Worm (Caenorhabditis elegans) whole organism, L2 larva: Measurements from ENCODE around the gene tmed-1.

Experiments
- C34F6.9 ChIP-seq: fragments of 150-350 bp; optimal IDR thresholded peaks from 2 replicates; lab custom pipeline; 2014; ENCODE audit warnings: missing biosample characterization, missing genetic modification characterization
- F13H6.1 ChIP-seq: sonication (generic microtip); optimal IDR thresholded peaks from 2 replicates; lab custom pipeline; 2016; ENCODE audit warnings: missing genetic modification characterization, missing compliant biosample characterization
- R02D3.7 ChIP-seq: fragments of 150-350 bp; optimal IDR thresholded peaks from 2 replicates; lab custom pipeline; 2014; ENCODE audit warnings: missing biosample characterization, missing genetic modification characterization
- Y55F3AM.14 ChIP-seq: fragments of 200-800 bp; sonication (Bioruptor generic); optimal IDR thresholded peaks from 2 replicates; lab custom pipeline; 2018; ENCODE audit warnings: mild to moderate bottlenecking, missing genetic modification characterization, missing compliant biosample characterization
- alr-1 ChIP-seq: fragments of 150-350 bp; optimal IDR thresholded peaks from 2 replicates; lab custom pipeline; 2014; ENCODE audit warnings: missing biosample characterization, missing genetic modification characterization
- ama-1 ChIP-seq: fragments of 150-350 bp; optimal IDR thresholded peaks from 2 replicates; lab custom pipeline; 2018; ENCODE audit warnings: inconsistent platforms
- blmp-1 ChIP-seq: sonication (generic microtip); optimal IDR thresholded peaks from 2 replicates; lab custom pipeline; 2017; ENCODE audit warnings: missing genetic modification characterization, mild to moderate bottlenecking, missing compliant biosample characterization, antibody characterized with exemption, moderate library complexity; ENCODE audit not compliant: insufficient read depth
- ceh-82 ChIP-seq: fragments of 150-350 bp; optimal IDR thresholded peaks from 2 replicates; lab custom pipeline; 2014; ENCODE audit warnings: missing biosample characterization, missing genetic modification characterization
- dmd-4 ChIP-seq: sonication (generic microtip); optimal IDR thresholded peaks from 2 replicates; lab custom pipeline; 2017; ENCODE audit warnings: missing biosample characterization, missing genetic modification characterization
- egl-27 ChIP-seq: sonication (generic microtip); optimal IDR thresholded peaks from 3 replicates; lab custom pipeline; 2017; ENCODE audit warnings: missing biosample characterization, missing genetic modification reagents, missing genetic modification characterization
- elt-1 ChIP-seq: fragments of 150-350 bp; optimal IDR thresholded peaks from 2 replicates; lab custom pipeline; 2014; ENCODE audit warnings: missing biosample characterization, missing genetic modification characterization
- fos-1 ChIP-seq: fragments of 150-350 bp; optimal IDR thresholded peaks from 2 replicates; lab custom pipeline; 2014; ENCODE audit warnings: missing biosample characterization, missing genetic modification characterization
- gmeb-1 ChIP-seq: fragments of 150-350 bp; optimal IDR thresholded peaks from 2 replicates; lab custom pipeline; 2014; ENCODE audit warnings: missing biosample characterization, missing genetic modification characterization
- lin-11 ChIP-seq: fragments of 150-350 bp; sonication (generic microtip); optimal IDR thresholded peaks from 2 replicates; lab custom pipeline; 2014; ENCODE audit warnings: missing biosample characterization, missing genetic modification characterization, inconsistent platforms, mixed read lengths
- lin-13 ChIP-seq: fragments of 150-350 bp; optimal IDR thresholded peaks from 2 replicates; lab custom pipeline; 2014; ENCODE audit warnings: missing biosample characterization, missing genetic modification reagents, missing genetic modification characterization
- lsy-2 ChIP-seq, 2 experiments: fragments of 150-350 bp in 1 of 2; sonication (generic microtip) in 1 of 2; optimal IDR thresholded peaks; 2 replicates each; lab custom pipeline; 2014 to 2017; ENCODE audit warnings: missing biosample characterization in 2 of 2, missing genetic modification characterization in 2 of 2
- mbf-1 ChIP-seq: sonication (generic microtip); optimal IDR thresholded peaks from 2 replicates; lab custom pipeline; 2017; ENCODE audit warnings: missing biosample characterization, missing genetic modification characterization
- mdl-1 ChIP-seq, 2 experiments: fragments of 150-350 bp in 1 of 2; sonication (generic microtip) in 1 of 2; optimal IDR thresholded peaks; 2 replicates each; lab custom pipeline; 2017; ENCODE audit warnings: missing biosample characterization in 2 of 2, missing genetic modification characterization in 2 of 2
- nhr-10 ChIP-seq: sonication (generic microtip); optimal IDR thresholded peaks from 2 replicates; lab custom pipeline; 2017; ENCODE audit warnings: missing biosample characterization, missing genetic modification characterization
- nhr-11 ChIP-seq: fragments of 150-350 bp; optimal IDR thresholded peaks from 2 replicates; lab custom pipeline; 2014; ENCODE audit warnings: missing biosample characterization, missing genetic modification characterization
- nhr-129 ChIP-seq: fragments of 150-350 bp; optimal IDR thresholded peaks from 2 replicates; lab custom pipeline; 2014; ENCODE audit warnings: missing biosample characterization, missing genetic modification characterization
- nhr-25 ChIP-seq: fragments of 150-350 bp; sonication (generic microtip); optimal IDR thresholded peaks from 3 replicates; lab custom pipeline; 2014; ENCODE audit warnings: missing biosample characterization, missing genetic modification characterization
- nhr-6 ChIP-seq: fragments of 150-350 bp; optimal IDR thresholded peaks from 2 replicates; lab custom pipeline; 2014; ENCODE audit warnings: missing biosample characterization, missing genetic modification characterization
- nhr-77 ChIP-seq: fragments of 150-350 bp; optimal IDR thresholded peaks from 2 replicates; lab custom pipeline; 2014; ENCODE audit warnings: missing biosample characterization, missing genetic modification characterization
- peb-1 ChIP-seq: fragments of 150-350 bp; optimal IDR thresholded peaks from 2 replicates; lab custom pipeline; 2014; ENCODE audit warnings: missing biosample characterization, missing genetic modification characterization
- sem-4 ChIP-seq: fragments of 150-350 bp; optimal IDR thresholded peaks from 2 replicates; lab custom pipeline; 2014; ENCODE audit warnings: missing biosample characterization, missing genetic modification reagents, missing genetic modification characterization
- sma-9 ChIP-seq, 2 experiments: fragments of 150-350 bp in 1 of 2; sonication (generic microtip) in 1 of 2; optimal IDR thresholded peaks; 2 replicates each; lab custom pipeline; 2014 to 2016; ENCODE audit warnings: missing genetic modification characterization in 2 of 2, mild to moderate bottlenecking in 1 of 2, missing biosample characterization in 1 of 2, missing compliant biosample characterization in 1 of 2, missing genetic modification reagents in 1 of 2, moderate library complexity in 1 of 2
- snpc-4 ChIP-seq: fragments of 150-350 bp; optimal IDR thresholded peaks from 2 replicates; lab custom pipeline; 2014; ENCODE audit warnings: missing biosample characterization, missing genetic modification characterization
- unc-55 ChIP-seq: fragments of 150-350 bp; sonication (generic microtip); optimal IDR thresholded peaks from 3 replicates; lab custom pipeline; 2014; ENCODE audit warnings: missing biosample characterization, missing genetic modification reagents, missing genetic modification characterization
- zag-1 ChIP-seq: fragments of 150-350 bp; optimal IDR thresholded peaks from 2 replicates; lab custom pipeline; 2014; ENCODE audit warnings: missing biosample characterization, missing genetic modification characterization
- ztf-4 ChIP-seq: fragments of 150-350 bp; optimal IDR thresholded peaks from 2 replicates; lab custom pipeline; 2014; ENCODE audit warnings: missing biosample characterization, missing genetic modification characterization

tmed-1 gene

DNA sequence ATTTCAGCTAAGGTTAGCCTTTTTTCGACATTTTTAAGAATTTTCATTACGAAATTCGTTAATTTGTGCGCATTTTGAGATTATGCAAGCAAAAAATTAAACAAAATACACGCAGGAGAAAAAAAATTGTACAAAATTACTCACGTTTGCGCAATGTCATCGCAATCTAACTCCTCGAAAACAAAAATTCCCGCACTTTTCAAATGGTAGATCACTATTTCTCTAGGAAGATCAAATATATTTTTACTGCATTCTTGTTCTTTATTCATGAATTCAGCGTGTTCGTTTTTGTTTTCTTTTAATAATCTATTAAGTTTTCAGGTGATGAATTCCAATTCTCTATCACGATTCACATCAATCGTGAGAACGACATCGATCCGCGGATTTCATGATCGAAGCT is 47.0 kb downstream of the tmed-1 start, which contains the start of the genes T12G3.6 and mrpl-51:
Gene T12G3.6, minus strand, starts transcription at position 269 of the 400 bp plus-strand sequence.
Gene mrpl-51, plus strand, starts transcription at position 322 of the 400 bp plus-strand sequence.
- TF ChIP-seq zag-1 (tag; lab: Kevin White, UChicago) (no peak), sem-4 (tag; lab: Kevin White, UChicago) (no peak), nhr-11 (tag; lab: Kevin White, UChicago) (no peak), nhr-25 (no peak), lsy-2 (tag; optimal IDR thresholded peaks at IDR 0.05; lab: Kevin White, UChicago) (no peak), mdl-1 (tag; optimal IDR thresholded peaks at IDR 0.05; lab: Kevin White, UChicago) (no peak), ama-1 (lab: Kevin White, UChicago) (no peak), Y55F3AM.14 (GFP tag; lab: Kevin White, UChicago) (no peak), fos-1 (tag; lab: Kevin White, UChicago) (no peak), nhr-10 (tag; lab: Kevin White, UChicago) (no peak), gmeb-1 (tag; lab: Kevin White, UChicago) (no peak)

- TF ChIP-seq ceh-82 (no peak), ztf-4 (tag; lab: Kevin White, UChicago) (no peak), unc-55 (GFP tag; lab: Kevin White, UChicago) (peak; percentile 77), blmp-1 (peak; percentile 23), gmeb-1 (tag; lab: Kevin White, UChicago) (peak; percentile 25), F13H6.1 (tag; lab: Kevin White, UChicago) (peak; percentile 30), mbf-1 (no peak), nhr-6 (tag; lab: Kevin White, UChicago) (no peak), egl-27 (no peak), nhr-25 (peak; percentile 9), nhr-129 (tag; lab: Kevin White, UChicago) (peak; percentile 63), sem-4 (tag; lab: Kevin White, UChicago) (no peak), lin-13 (GFP tag; lab: Kevin White, UChicago) (peak; percentile 31), fos-1 (tag; lab: Kevin White, UChicago) (peak; percentile 9), lin-11 (tag; lab: Kevin White, UChicago) (no peak), R02D3.7 (tag; lab: Kevin White, UChicago) (no peak), lsy-2 (tag; optimal IDR thresholded peaks at IDR 0.05; lab: Kevin White, UChicago) (peak; percentile 18 to 80), peb-1 (tag; lab: Kevin White, UChicago) (no peak), elt-1 (no peak), C34F6.9 (tag; lab: Kevin White, UChicago) (peak; percentile 63), sma-9 (GFP tag; optimal IDR thresholded peaks at IDR 0.05; lab: Kevin White, UChicago) (peak; percentile 5), sma-9 (tag; optimal IDR thresholded peaks at IDR 0.05; lab: Kevin White, UChicago) (no peak), nhr-77 (tag; lab: Kevin White, UChicago) (no peak), dmd-4 (no peak), snpc-4 (tag; lab: Kevin White, UChicago) (no peak), alr-1 (tag; lab: Kevin White, UChicago) (no peak)
Observed at ce11 chrIV:12029722-12030182, 48.2 kb downstream of the tmed-1 start, which contains the start of gene T12G3.11. Gene T12G3.11, minus strand, starts transcription at chrIV:12029772.

DNA sequence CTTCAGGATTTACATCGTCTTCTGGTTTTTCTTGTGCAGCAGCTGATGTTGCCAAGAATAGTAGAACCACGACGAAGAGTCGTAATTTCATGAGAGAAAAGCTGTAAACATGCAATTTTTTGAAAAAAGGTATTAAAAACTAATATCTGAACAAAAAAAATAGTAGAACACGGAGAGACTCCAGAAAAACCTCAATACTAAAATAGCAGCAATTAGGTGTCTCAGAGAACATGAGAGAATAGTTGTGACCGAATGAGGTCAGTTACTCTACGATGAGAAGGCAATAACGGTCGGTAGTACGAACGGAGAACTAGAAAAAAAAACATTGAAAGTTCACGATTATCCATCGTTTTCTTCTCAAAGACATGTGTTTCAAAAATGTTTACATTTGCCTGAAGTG is 48.9 kb downstream of the tmed-1 start, which contains the start of gene tgn-38:
Gene tgn-38, minus strand, starts transcription at position 101 of the 400 bp plus-strand sequence.
- no peak for TF ChIP-seq sma-9 (GFP tag; optimal IDR thresholded peaks at IDR 0.05; lab: Kevin White, UChicago)
- TF ChIP-seq sma-9 (tag; optimal IDR thresholded peaks at IDR 0.05; lab: Kevin White, UChicago): no peak
- peak; percentile 22 for TF ChIP-seq nhr-129 (tag; lab: Kevin White, UChicago)
- TF ChIP-seq, all 48 proteins: peak for 1
